Worm (Caenorhabditis elegans) whole organism, early embryonic: Measurements from ENCODE around the gene sds-22.

Experiments
- F13C5.2 ChIP-seq: sonication (generic microtip); optimal IDR thresholded peaks from 2 replicates; lab custom pipeline; 2017; ENCODE audit warnings: mild to moderate bottlenecking, missing genetic modification characterization, inconsistent platforms, missing compliant biosample characterization
- aly-1 ChIP-seq: sonication (generic microtip); optimal IDR thresholded peaks from 2 replicates; lab custom pipeline; 2016; ENCODE audit warnings: missing genetic modification characterization, missing compliant biosample characterization
- ama-1 ChIP-seq: fragments of 150-350 bp; optimal IDR thresholded peaks from 2 replicates; lab custom pipeline; 2014
- ceh-13 ChIP-seq: fragments of 200-800 bp; sonication (Bioruptor generic); optimal IDR thresholded peaks from 2 replicates; lab custom pipeline; 2018; ENCODE audit warnings: mild to moderate bottlenecking, missing genetic modification characterization, missing compliant biosample characterization
- hmg-4 ChIP-seq: fragments of 200-800 bp; sonication (Bioruptor generic); optimal IDR thresholded peaks from 2 replicates; lab custom pipeline; 2018; ENCODE audit warnings: mild to moderate bottlenecking, missing genetic modification characterization, missing compliant biosample characterization
- hnd-1 ChIP-seq: sonication (generic microtip); optimal IDR thresholded peaks from 2 replicates; lab custom pipeline; 2016; ENCODE audit warnings: missing genetic modification characterization, missing compliant biosample characterization
- pes-1 ChIP-seq: fragments of 200-800 bp; sonication (Bioruptor generic); IDR thresholded peaks from 2 replicates; pipeline ENCODE4 v1.3.6; 2022; ENCODE audit warnings: missing genetic modification reagents, missing genetic modification characterization, missing compliant biosample characterization
- scrt-1 ChIP-seq: fragments of 200-800 bp; sonication (Bioruptor generic); IDR thresholded peaks from 2 replicates; pipeline ENCODE4 v1.3.6; 2022; ENCODE audit warnings: missing genetic modification characterization, missing compliant biosample characterization
- sea-1 ChIP-seq: fragments of 200-800 bp; sonication (Bioruptor generic); conservative IDR thresholded peaks from 2 replicates; pipeline ENCODE4 v1.3.6; 2022; ENCODE audit warnings: missing genetic modification characterization, missing compliant biosample characterization
- tbx-11 ChIP-seq: fragments of 200-800 bp; sonication (Bioruptor generic); IDR thresholded peaks from 2 replicates; pipeline ENCODE4 v1.3.6; 2022; ENCODE audit warnings: missing genetic modification characterization, missing compliant biosample characterization
- tbx-37 ChIP-seq: fragments of 200-800 bp; sonication (Bioruptor generic); conservative IDR thresholded peaks from 2 replicates; pipeline ENCODE4 v1.3.6; 2022; ENCODE audit warnings: missing genetic modification reagents, missing genetic modification characterization, missing compliant biosample characterization

DNA sequence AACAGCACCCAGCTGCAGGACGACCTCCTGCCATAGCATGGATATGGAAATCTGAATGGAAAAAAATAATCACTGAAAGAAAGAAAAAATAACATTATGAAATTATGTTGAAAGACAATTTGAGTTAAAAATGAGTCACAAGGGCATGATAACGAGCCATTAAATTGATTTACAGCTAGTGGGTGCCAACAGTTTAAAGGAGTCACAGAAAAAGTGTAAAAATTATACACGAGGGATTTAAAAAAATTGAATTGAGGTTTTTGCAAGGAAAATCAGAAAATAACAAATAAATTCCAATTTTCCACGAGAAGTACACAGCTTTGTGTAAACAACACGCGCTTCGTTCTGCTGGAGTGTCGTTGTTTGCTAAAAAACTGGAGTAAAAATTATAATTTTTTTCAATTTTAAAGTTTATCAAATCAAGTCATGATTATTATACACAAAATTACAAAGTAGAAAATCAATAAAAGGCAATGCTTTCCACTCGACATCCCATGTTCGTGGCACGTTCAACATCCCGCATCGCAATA is 15.7 kb downstream of the sds-22 start, which contains the start of gene T01H3.3:
- no peak for TF ChIP-seq scrt-1 (GFP tag; lab: Robert Waterston, UW)
- no peak for TF ChIP-seq sea-1 (GFP tag; lab: Robert Waterston, UW)
- TF ChIP-seq ama-1 (lab: Kevin White, UChicago): no peak
- no peak for TF ChIP-seq aly-1 (tag; lab: Kevin White, UChicago)
- no peak for TF ChIP-seq ceh-13
- TF ChIP-seq hmg-4 (GFP tag; lab: Kevin White, UChicago): no peak
- no peak for TF ChIP-seq F13C5.2
- no peak for TF ChIP-seq pes-1 (GFP tag; lab: Robert Waterston, UW)
- no peak for TF ChIP-seq tbx-37
- TF ChIP-seq hnd-1 (tag; lab: Kevin White, UChicago): no peak
- no peak for TF ChIP-seq tbx-11 (GFP tag; lab: Robert Waterston, UW)
